Worm (Caenorhabditis elegans): Measurements from ENCODE around the gene fbxc-36.

DNA sequence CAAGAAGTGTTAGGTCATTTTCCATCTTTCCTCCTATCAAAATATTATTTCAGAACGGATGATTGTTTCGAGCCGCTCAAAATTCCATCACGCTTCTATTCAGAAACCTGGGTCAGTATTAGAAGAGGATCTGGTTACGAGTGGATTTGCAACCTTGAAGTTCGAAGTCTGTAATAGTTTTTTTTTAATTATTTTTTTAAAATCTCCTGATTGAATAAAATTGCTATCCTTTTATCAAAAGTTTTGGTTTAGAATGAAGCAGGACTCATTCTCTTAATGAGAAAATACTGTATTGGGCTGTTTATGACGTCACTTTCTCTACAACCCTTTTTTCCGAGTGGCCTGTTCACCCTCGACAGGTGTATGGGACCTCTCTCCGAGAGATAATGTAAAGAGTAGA lies 47.7 kb downstream of the fbxc-36 start, which contains the start of gene fbxc-39:
- TF ChIP-seq athp-1 (tag; optimal IDR thresholded peaks at IDR 0.05): no peak
- no peak for TF ChIP-seq ztf-26 (tag; optimal IDR thresholded peaks at IDR 0.05)
- no peak for TF ChIP-seq ztf-22 (GFP tag; optimal IDR thresholded peaks at IDR 0.05)
- no peak for TF ChIP-seq Y67H2A.10 (GFP tag; conservative IDR thresholded peaks at IDR 0.05)
